Fruit fly (Drosophila melanogaster) whole organism, adult: ENCODE measurements around the gene Ets21C.

ENCODE experiments used
- CG11617 ChIP-seq: fragments of 200-800 bp; sonication (Bioruptor generic); optimal IDR thresholded peaks from 2 replicates; lab custom pipeline; 2017; ENCODE audit warnings: mild to moderate bottlenecking, missing biosample characterization, missing genetic modification reagents, missing genetic modification characterization
- CG12768 ChIP-seq: fragments of 200-800 bp; sonication (Bioruptor generic); optimal IDR thresholded peaks from 2 replicates; lab custom pipeline; 2017; ENCODE audit warnings: missing biosample characterization, missing genetic modification characterization, mild to moderate bottlenecking, moderate library complexity, missing genetic modification reagents
- CG14711 ChIP-seq: fragments of 200-800 bp; sonication (Bioruptor generic); optimal IDR thresholded peaks from 2 replicates; lab custom pipeline; 2018; ENCODE audit warnings: missing biosample characterization, mild to moderate bottlenecking, missing genetic modification characterization, moderate library complexity
- CG1620 ChIP-seq: fragments of 200-800 bp; sonication (Bioruptor generic); optimal IDR thresholded peaks from 2 replicates; lab custom pipeline; 2016; ENCODE audit warnings: missing biosample characterization, missing genetic modification characterization
- CG33017 ChIP-seq: fragments of 200-800 bp; sonication (Bioruptor generic); optimal IDR thresholded peaks from 2 replicates; lab custom pipeline; 2018; ENCODE audit warnings: missing biosample characterization, mild to moderate bottlenecking, missing genetic modification characterization, moderate library complexity
- CG5204 ChIP-seq: fragments of 200-800 bp; sonication (Bioruptor generic); optimal IDR thresholded peaks from 2 replicates; lab custom pipeline; 2016; ENCODE audit warnings: missing biosample characterization, missing genetic modification characterization
- CG7045 ChIP-seq: fragments of 200-800 bp; sonication (Bioruptor generic); optimal IDR thresholded peaks from 2 replicates; lab custom pipeline; 2017; ENCODE audit warnings: missing biosample characterization, mild to moderate bottlenecking, missing genetic modification characterization
- CG7101 ChIP-seq: fragments of 200-800 bp; sonication (Bioruptor generic); optimal IDR thresholded peaks from 2 replicates; lab custom pipeline; 2018; ENCODE audit warnings: missing biosample characterization, mild to moderate bottlenecking, missing genetic modification characterization, moderate library complexity
- Clk ChIP-seq: fragments of 200-800 bp; sonication (Bioruptor generic); optimal IDR thresholded peaks from 2 replicates; lab custom pipeline; 2017; ENCODE audit warnings: missing biosample characterization, missing genetic modification characterization
- Crg-1 ChIP-seq: fragments of 200-800 bp; sonication (Bioruptor generic); optimal IDR thresholded peaks from 2 replicates; lab custom pipeline; 2016; ENCODE audit warnings: missing biosample characterization, missing genetic modification characterization
- Hr96 ChIP-seq: fragments of 200-800 bp; sonication (Bioruptor generic); optimal IDR thresholded peaks from 2 replicates; lab custom pipeline; 2016; ENCODE audit warnings: missing biosample characterization, missing genetic modification characterization
- Mnt ChIP-seq: fragments of 200-800 bp; sonication (Bioruptor generic); optimal IDR thresholded peaks from 2 replicates; lab custom pipeline; 2016; ENCODE audit warnings: missing biosample characterization, mild to moderate bottlenecking, missing genetic modification characterization
- bab1 ChIP-seq: fragments of 200-800 bp; sonication (Bioruptor generic); optimal IDR thresholded peaks from 3 replicates; lab custom pipeline; 2019; ENCODE audit warnings: missing biosample characterization, mild to moderate bottlenecking, missing genetic modification characterization, moderate library complexity
- cic ChIP-seq: fragments of 200-800 bp; sonication (Bioruptor generic); optimal IDR thresholded peaks from 2 replicates; lab custom pipeline; 2017; ENCODE audit warnings: missing biosample characterization, mild to moderate bottlenecking, missing genetic modification characterization, moderate library complexity
- cnc ChIP-seq, 2 experiments: fragments of >200 bp; optimal IDR thresholded peaks; 2 replicates each; lab custom pipeline; 2017
- kay ChIP-seq: fragments of 200-800 bp; sonication (Bioruptor generic); peaks from one replicate; lab custom pipeline; 2016; ENCODE audit warnings: missing biosample characterization, missing genetic modification characterization, borderline replicate concordance
- ovo ChIP-seq: fragments of 200-800 bp; sonication (Bioruptor generic); optimal IDR thresholded peaks from 2 replicates; lab custom pipeline; 2016; ENCODE audit warnings: missing biosample characterization, missing genetic modification characterization
- pad ChIP-seq: fragments of 200-800 bp; sonication (Bioruptor generic); optimal IDR thresholded peaks from 3 replicates; lab custom pipeline; 2017; ENCODE audit warnings: missing biosample characterization, missing genetic modification characterization, mild to moderate bottlenecking, moderate library complexity, missing genetic modification reagents
- tj ChIP-seq: fragments of 200-800 bp; sonication (Bioruptor generic); optimal IDR thresholded peaks from 3 replicates; lab custom pipeline; 2017; ENCODE audit warnings: missing biosample characterization, mild to moderate bottlenecking, missing genetic modification characterization, moderate library complexity
- toe ChIP-seq: fragments of 200-800 bp; sonication (Bioruptor generic); optimal IDR thresholded peaks from 2 replicates; lab custom pipeline; 2016; ENCODE audit warnings: missing biosample characterization, missing genetic modification characterization

The Ets21C gene

DNA sequence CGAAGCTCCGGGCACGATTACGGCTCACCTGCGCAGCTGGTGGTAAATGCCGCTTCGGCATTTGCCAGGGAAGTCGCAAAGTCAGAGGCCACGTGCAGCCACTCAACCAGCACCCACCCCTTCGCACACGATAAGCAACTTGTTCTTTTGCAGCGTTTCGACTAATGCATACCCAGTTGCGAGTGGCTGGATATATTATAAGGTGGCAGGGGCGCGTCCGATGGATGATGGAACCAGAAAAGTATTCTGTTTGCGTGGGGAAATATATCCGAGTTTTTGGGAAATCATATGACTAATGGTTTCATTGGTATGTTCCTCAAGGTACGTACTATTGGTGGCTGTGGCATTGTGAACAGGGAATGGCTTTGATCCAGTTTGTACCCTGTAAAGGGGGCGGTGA lies 3.1 kb downstream of the Ets21C start:
- no peak for TF ChIP-seq CG14711 (tag; lab: Kevin White, UChicago)
- TF ChIP-seq Crg-1, result no peak
- TF ChIP-seq kay (GFP tag; lab: Kevin White, UChicago), result no peak
- no peak for TF ChIP-seq toe
- TF ChIP-seq CG12768 (GFP tag; lab: Kevin White, UChicago), result no peak
- TF ChIP-seq CG11617 (GFP tag; lab: Kevin White, UChicago), result no peak
- no peak for TF ChIP-seq CG7101
- TF ChIP-seq cic (GFP tag; lab: Kevin White, UChicago), result no peak
- TF ChIP-seq Mnt (GFP tag; lab: Kevin White, UChicago), result no peak
- TF ChIP-seq bab1 (GFP tag; lab: Kevin White, UChicago), result no peak
- TF ChIP-seq CG5204 (GFP tag; lab: Kevin White, UChicago), result no peak
- no peak for TF ChIP-seq cnc (optimal IDR thresholded peaks at IDR 0.05; lab: Kevin White, UChicago)
- no peak for TF ChIP-seq CG7045 (GFP tag; lab: Kevin White, UChicago)
- no peak for TF ChIP-seq Hr96 (GFP tag; lab: Kevin White, UChicago)
- TF ChIP-seq CG33017, result no peak
- TF ChIP-seq ovo (GFP tag; lab: Kevin White, UChicago), result no peak
- TF ChIP-seq CG1620 (GFP tag; lab: Kevin White, UChicago), result no peak
- no peak for TF ChIP-seq pad (GFP tag; lab: Kevin White, UChicago)

DNA sequence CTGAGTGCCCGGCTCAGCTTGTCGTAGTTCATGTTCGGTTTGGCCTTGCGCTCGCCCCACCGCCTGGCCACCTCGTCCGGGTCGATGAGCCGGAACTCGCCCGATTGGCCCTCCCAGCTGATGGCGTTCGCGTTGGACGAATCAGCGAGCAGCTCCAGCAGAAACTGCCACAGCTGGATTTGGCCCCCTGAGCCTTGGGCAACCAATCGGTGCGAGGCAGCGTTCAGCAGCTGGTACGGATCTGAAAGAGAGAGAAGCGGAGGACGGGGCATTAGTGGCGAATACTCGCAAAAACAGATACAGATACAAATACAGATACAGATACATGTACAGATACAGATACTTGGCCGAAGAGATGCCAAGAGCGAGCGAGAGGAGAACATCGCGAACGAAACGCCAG lies 4.7 kb downstream of the Ets21C start:
- TF ChIP-seq toe (no peak), pad (GFP tag; lab: Kevin White, UChicago) (no peak), bab1 (GFP tag; lab: Kevin White, UChicago) (no peak), CG33017 (no peak), CG11617 (GFP tag; lab: Kevin White, UChicago) (no peak)

DNA sequence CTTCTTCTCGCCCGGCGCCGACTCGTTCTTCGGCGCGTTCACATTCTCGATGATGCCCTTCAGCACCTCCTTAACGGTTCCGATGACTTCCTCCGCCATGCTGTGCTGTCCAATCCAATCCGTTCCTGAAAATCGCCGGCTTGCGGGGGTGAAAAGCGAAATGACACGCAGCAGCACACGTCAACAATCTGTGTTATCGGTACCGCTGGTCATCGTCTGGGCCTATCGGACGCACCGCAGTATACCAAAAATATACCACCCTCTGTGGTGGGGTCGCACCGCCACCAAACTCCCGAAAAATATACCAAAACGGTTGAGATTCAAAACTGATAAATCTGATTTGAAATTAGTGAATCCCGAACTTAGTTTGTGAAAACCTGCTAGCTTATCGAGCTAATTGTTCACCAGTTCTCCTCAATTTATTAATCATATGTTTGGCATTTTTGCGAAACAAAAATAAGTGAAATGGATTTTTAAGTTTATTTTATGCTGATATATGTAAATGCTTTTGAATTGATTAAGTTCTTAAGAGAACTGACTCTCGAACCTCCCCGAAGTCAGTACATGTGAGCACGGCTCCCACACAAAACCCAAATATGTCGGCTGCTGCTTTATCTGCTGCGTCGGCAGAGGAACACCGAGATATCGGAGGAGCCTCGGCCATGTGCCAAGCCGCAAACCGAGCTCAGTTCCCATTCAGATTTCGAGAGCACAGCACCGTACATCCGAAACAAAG lies 8.1 kb downstream of the Ets21C start, which contains the start of the genes Spp and nAChRbeta3:
Gene Spp, minus strand, starts transcription at position 210 of the 736 bp plus-strand sequence.
Gene nAChRbeta3, plus strand, starts transcription at position 686 of the 736 bp plus-strand sequence.
- TF ChIP-seq tj (GFP tag; lab: Kevin White, UChicago), result no peak
- TF ChIP-seq kay (GFP tag; lab: Kevin White, UChicago), result no peak
- TF ChIP-seq CG14711 (tag; lab: Kevin White, UChicago), result no peak
- peak; percentile 34 for TF ChIP-seq Mnt (GFP tag; lab: Kevin White, UChicago)

DNA sequence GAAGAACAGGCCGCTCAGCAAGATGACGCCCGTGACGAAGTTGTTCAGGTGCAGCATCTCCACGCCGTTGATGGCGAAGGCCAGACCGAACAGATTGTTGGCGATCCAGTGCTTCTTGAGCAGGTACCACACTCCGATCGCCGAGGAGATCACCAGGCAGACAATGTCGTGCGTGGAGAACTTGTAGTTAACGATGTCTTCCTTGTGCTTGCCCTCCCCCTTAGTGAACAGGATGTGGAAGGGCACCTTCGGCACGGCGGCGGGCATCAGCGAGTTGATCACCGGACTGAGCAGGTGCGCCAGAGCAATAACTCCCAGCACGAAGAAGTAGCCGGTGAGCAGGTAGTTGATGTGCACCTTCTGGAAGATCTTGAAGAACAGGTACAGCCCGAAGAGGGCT lies 8.9 kb downstream of the Ets21C start:
- TF ChIP-seq CG7045 (GFP tag; lab: Kevin White, UChicago), result no peak
- no peak for TF ChIP-seq bab1 (GFP tag; lab: Kevin White, UChicago)
- no peak for TF ChIP-seq CG11617 (GFP tag; lab: Kevin White, UChicago)
- TF ChIP-seq CG33017, result no peak
- no peak for TF ChIP-seq toe
- no peak for TF ChIP-seq cic (GFP tag; lab: Kevin White, UChicago)
- TF ChIP-seq CG14711 (tag; lab: Kevin White, UChicago), result no peak

DNA sequence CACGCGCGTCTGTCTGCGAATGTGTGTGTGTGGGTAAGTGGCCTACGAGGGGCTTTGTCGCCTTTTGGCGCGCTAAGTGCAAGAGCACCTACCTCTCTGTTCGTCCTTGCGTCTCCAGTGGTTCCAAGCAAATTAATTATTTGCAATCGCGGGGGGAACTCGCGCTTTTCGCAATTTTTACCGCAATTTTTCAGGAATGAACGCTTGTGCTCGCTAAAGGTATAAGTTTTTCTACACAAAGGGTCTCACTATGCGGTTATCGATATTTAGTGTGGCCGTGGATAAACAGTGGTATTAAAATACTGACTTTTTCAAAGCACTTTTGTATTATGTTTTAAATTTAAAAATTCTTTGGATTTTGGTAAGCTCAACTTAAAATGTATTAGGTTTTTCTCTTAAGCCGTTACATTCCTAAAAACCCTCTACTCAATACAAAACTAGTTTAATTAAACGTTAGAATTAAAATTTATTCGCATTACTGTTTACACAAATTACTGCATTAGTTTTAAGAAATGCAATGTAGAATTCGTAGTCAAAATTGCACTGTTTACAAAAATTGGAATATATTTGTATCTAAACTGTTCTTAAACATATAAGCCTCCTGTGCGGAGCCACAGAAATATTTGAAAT lies 10.3 kb downstream of the Ets21C start, which contains the start of gene lwr:
Gene lwr, minus strand, starts transcription at position 243 of the 630 bp plus-strand sequence.
- peak; percentile 31 for TF ChIP-seq pad (GFP tag; lab: Kevin White, UChicago)
- peak; percentile 34 for TF ChIP-seq Mnt (GFP tag; lab: Kevin White, UChicago)
- TF ChIP-seq CG33017, result no peak
- peak; percentile 33 for TF ChIP-seq bab1 (GFP tag; lab: Kevin White, UChicago)
- TF ChIP-seq CG7101, result no peak
- peak; percentile 22 for TF ChIP-seq Crg-1

- TF ChIP-seq tj (GFP tag; lab: Kevin White, UChicago) (peak; percentile 79), Mnt (GFP tag; lab: Kevin White, UChicago) (peak; percentile 27), cic (GFP tag; lab: Kevin White, UChicago) (no peak), bab1 (GFP tag; lab: Kevin White, UChicago) (peak; percentile 69), ovo (GFP tag; lab: Kevin White, UChicago) (peak; percentile 97)
Observed at dm6 chr2L:540572-541210, 12.0 kb downstream of the Ets21C start.

DNA sequence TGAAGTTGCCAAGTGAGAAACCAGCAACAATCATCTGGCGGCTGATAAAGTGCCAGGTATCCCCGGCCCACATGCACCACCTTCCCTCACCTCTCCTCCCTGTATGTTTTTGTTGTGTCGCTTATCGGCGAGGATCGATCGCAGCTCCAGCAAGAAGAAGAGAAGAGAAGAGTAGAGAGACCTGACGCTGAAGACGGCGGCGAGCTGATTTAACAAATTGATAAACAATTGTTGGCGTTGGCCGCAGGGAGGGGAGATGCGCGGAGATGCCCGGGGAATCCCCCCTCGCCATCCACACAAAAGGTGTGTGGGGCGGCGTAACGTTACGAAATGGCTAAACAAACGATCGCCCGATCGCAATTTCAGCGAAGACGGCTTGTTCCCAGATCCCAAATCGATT lies 19.0 kb downstream of the Ets21C start:
- TF ChIP-seq bab1 (GFP tag; lab: Kevin White, UChicago) (no peak), Hr96 (GFP tag; lab: Kevin White, UChicago) (no peak), toe (no peak), CG12768 (GFP tag; lab: Kevin White, UChicago) (no peak), CG7101 (no peak), Crg-1 (no peak), tj (GFP tag; lab: Kevin White, UChicago) (no peak), CG5204 (GFP tag; lab: Kevin White, UChicago) (no peak), CG11617 (GFP tag; lab: Kevin White, UChicago) (no peak), cic (GFP tag; lab: Kevin White, UChicago) (no peak), Mnt (GFP tag; lab: Kevin White, UChicago) (no peak), cnc (optimal IDR thresholded peaks at IDR 0.05; lab: Kevin White, UChicago) (no peak), CG33017 (no peak), kay (GFP tag; lab: Kevin White, UChicago) (no peak), CG1620 (GFP tag; lab: Kevin White, UChicago) (no peak), CG14711 (tag; lab: Kevin White, UChicago) (no peak), Clk (GFP tag; lab: Kevin White, UChicago) (no peak), pad (GFP tag; lab: Kevin White, UChicago) (no peak), CG7045 (GFP tag; lab: Kevin White, UChicago) (no peak)
